Fruit fly (Drosophila melanogaster): ENCODE results near the gene CG32579.

The CG32579 gene

dm6 chrX:16279340-16279941, 43.6 kb upstream of the CG32579 start:
- TF ChIP-seq ovo (GFP tag; optimal IDR thresholded peaks at IDR 0.05), result no peak
- TF ChIP-seq pad (GFP tag; optimal IDR thresholded peaks at IDR 0.05), result peak; percentile 58
- TF ChIP-seq CG7045 (GFP tag; optimal IDR thresholded peaks at IDR 0.05), result peak; percentile 49
- peak; percentile 83 for TF ChIP-seq CG7101 (tag; optimal IDR thresholded peaks at IDR 0.05)
- peak; percentile 45 for TF ChIP-seq kay (GFP tag; ENCODE audit: borderline replicate concordance)
- peak; percentile 67 for TF ChIP-seq CG14711 (tag; optimal IDR thresholded peaks at IDR 0.05)
- TF ChIP-seq CG12768 (GFP tag; optimal IDR thresholded peaks at IDR 0.05), result peak; percentile 81
- TF ChIP-seq bab1 (GFP tag; optimal IDR thresholded peaks at IDR 0.05), result peak; percentile 32
- peak; percentile 12 for TF ChIP-seq CG5204 (GFP tag; optimal IDR thresholded peaks at IDR 0.05)
- no peak for TF ChIP-seq cic (GFP tag; optimal IDR thresholded peaks at IDR 0.05)
- TF ChIP-seq tj (GFP tag; optimal IDR thresholded peaks at IDR 0.05), result no peak
- TF ChIP-seq toe (GFP tag; optimal IDR thresholded peaks at IDR 0.05), result peak; percentile 74
- peak; percentile 11 for TF ChIP-seq CG1620 (GFP tag; optimal IDR thresholded peaks at IDR 0.05)
- no peak for TF ChIP-seq cnc (optimal IDR thresholded peaks at IDR 0.05)
- no peak for TF ChIP-seq Clk (GFP tag; optimal IDR thresholded peaks at IDR 0.05)
- TF ChIP-seq Mnt (GFP tag; optimal IDR thresholded peaks at IDR 0.05), result no peak
- TF ChIP-seq CG11617 (GFP tag; optimal IDR thresholded peaks at IDR 0.05), result no peak
- TF ChIP-seq Hr96 (GFP tag; optimal IDR thresholded peaks at IDR 0.05), result no peak
- peak; percentile 63 for TF ChIP-seq CG33017 (tag; optimal IDR thresholded peaks at IDR 0.05)
- peak; percentile 50 for TF ChIP-seq Crg-1 (GFP tag; optimal IDR thresholded peaks at IDR 0.05)

- TF ChIP-seq kay (GFP tag; ENCODE audit: borderline replicate concordance) (peak; percentile 63), CG33017 (tag; optimal IDR thresholded peaks at IDR 0.05) (no peak), CG14711 (tag; optimal IDR thresholded peaks at IDR 0.05) (no peak)
Observed at dm6 chrX:16281305-16281704, 41.8 kb upstream of the CG32579 start.

DNA sequence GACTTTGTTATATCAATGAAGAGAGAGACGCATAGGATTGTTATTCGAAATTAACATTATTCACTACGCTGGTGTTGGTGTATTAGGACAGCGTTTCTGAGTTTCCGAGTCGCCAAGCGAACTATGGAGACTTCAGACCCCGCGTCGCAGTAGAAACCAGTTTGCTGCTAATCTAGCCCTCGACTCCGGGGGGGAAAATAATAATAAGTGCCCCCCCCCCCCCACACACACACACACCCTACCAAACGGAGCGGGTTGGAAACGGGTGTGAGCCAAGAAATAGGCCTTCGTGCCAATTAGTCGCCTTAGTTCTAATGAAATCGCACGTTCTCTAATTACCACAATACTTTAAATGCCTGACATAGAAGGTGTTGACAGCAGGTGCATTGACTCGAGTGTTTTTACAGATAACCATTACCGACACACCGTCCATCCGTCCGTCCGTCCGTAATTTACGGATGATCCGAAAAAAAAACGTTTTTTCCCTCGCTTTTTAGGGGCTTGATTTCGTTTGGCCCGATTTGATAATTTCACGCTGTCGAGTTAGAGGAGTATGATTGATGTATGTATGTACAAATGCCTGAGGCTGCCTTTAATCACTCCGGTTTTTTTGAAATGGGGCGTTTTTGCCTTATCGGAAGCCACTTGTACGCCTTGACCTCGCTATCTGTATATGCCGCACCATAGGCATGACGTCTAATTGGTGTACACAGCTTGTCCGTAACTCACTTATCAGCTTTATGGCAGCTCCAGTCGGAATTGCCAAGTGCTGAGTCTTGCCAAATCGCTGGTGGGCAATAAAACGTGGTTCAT, 41.2 kb upstream of the CG32579 start:
- TF ChIP-seq cnc (optimal IDR thresholded peaks at IDR 0.05), result no peak
- TF ChIP-seq toe (GFP tag; optimal IDR thresholded peaks at IDR 0.05), result no peak
- peak; percentile 7 for TF ChIP-seq kay (GFP tag; ENCODE audit: borderline replicate concordance)
- peak; percentile 61 for TF ChIP-seq Mnt (GFP tag; optimal IDR thresholded peaks at IDR 0.05)
- TF ChIP-seq ovo (GFP tag; optimal IDR thresholded peaks at IDR 0.05), result peak; percentile 25
- TF ChIP-seq CG7045 (GFP tag; optimal IDR thresholded peaks at IDR 0.05), result no peak
- peak; percentile 34 for TF ChIP-seq tj (GFP tag; optimal IDR thresholded peaks at IDR 0.05)

DNA sequence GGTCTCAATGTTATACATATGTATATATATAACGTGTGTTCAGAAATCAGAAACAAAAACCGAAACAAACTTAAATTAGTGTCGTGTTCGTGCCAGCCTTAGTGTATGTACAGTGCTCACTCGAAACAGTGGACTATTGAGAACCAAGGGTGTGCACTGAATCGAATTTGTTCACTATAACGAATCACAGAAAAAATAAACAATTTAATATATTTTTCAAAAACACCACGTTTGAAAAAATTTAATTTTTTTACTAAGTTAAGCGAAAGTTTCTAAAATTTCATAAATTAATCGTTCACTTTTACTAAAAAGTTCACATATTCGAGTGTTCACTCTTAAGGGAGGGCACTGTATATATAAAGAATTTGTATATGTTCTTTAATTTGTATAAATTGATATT, 37.9 kb upstream of the CG32579 start:
- no peak for TF ChIP-seq Clk (GFP tag; optimal IDR thresholded peaks at IDR 0.05)
- no peak for TF ChIP-seq tj (GFP tag; optimal IDR thresholded peaks at IDR 0.05)
- TF ChIP-seq ovo (GFP tag; optimal IDR thresholded peaks at IDR 0.05), result no peak
- TF ChIP-seq CG11617 (GFP tag; optimal IDR thresholded peaks at IDR 0.05), result peak; percentile 32
- TF ChIP-seq CG33017 (tag; optimal IDR thresholded peaks at IDR 0.05), result peak; percentile 41
- no peak for TF ChIP-seq cnc (optimal IDR thresholded peaks at IDR 0.05)
- TF ChIP-seq Mnt (GFP tag; optimal IDR thresholded peaks at IDR 0.05), result no peak
- no peak for TF ChIP-seq CG12768 (GFP tag; optimal IDR thresholded peaks at IDR 0.05)
- TF ChIP-seq Hr96 (GFP tag; optimal IDR thresholded peaks at IDR 0.05), result no peak
- TF ChIP-seq Crg-1 (GFP tag; optimal IDR thresholded peaks at IDR 0.05), result no peak
- TF ChIP-seq CG7045 (GFP tag; optimal IDR thresholded peaks at IDR 0.05), result no peak
- no peak for TF ChIP-seq toe (GFP tag; optimal IDR thresholded peaks at IDR 0.05)
- no peak for TF ChIP-seq CG5204 (GFP tag; optimal IDR thresholded peaks at IDR 0.05)
- peak; percentile 57 for TF ChIP-seq CG7101 (tag; optimal IDR thresholded peaks at IDR 0.05)
- no peak for TF ChIP-seq kay (GFP tag; ENCODE audit: borderline replicate concordance)
- TF ChIP-seq pad (GFP tag; optimal IDR thresholded peaks at IDR 0.05), result peak; percentile 13
- no peak for TF ChIP-seq CG1620 (GFP tag; optimal IDR thresholded peaks at IDR 0.05)
- TF ChIP-seq cic (GFP tag; optimal IDR thresholded peaks at IDR 0.05), result no peak
- TF ChIP-seq bab1 (GFP tag; optimal IDR thresholded peaks at IDR 0.05), result peak; percentile 14
- TF ChIP-seq CG14711 (tag; optimal IDR thresholded peaks at IDR 0.05), result peak; percentile 36

- TF ChIP-seq Hr96 (GFP tag; optimal IDR thresholded peaks at IDR 0.05) (no peak), Mnt (GFP tag; optimal IDR thresholded peaks at IDR 0.05) (peak; percentile 57), cic (GFP tag; optimal IDR thresholded peaks at IDR 0.05) (peak; percentile 25), ovo (GFP tag; optimal IDR thresholded peaks at IDR 0.05) (no peak), CG7101 (tag; optimal IDR thresholded peaks at IDR 0.05) (peak; percentile 65), Clk (GFP tag; optimal IDR thresholded peaks at IDR 0.05) (no peak), CG11617 (GFP tag; optimal IDR thresholded peaks at IDR 0.05) (peak; percentile 24), bab1 (GFP tag; optimal IDR thresholded peaks at IDR 0.05) (peak; percentile 66), CG1620 (GFP tag; optimal IDR thresholded peaks at IDR 0.05) (peak; percentile 53), toe (GFP tag; optimal IDR thresholded peaks at IDR 0.05) (peak; percentile 20), pad (GFP tag; optimal IDR thresholded peaks at IDR 0.05) (peak; percentile 47), Crg-1 (GFP tag; optimal IDR thresholded peaks at IDR 0.05) (peak; percentile 9), CG33017 (tag; optimal IDR thresholded peaks at IDR 0.05) (peak; percentile 47), CG14711 (tag; optimal IDR thresholded peaks at IDR 0.05) (peak; percentile 52), cnc (optimal IDR thresholded peaks at IDR 0.05) (no peak)
Observed at dm6 chrX:16286083-16286666, 36.9 kb upstream of the CG32579 start, which contains the start of gene UQCR-14. Gene UQCR-14 (plus strand): TSS chrX:16286288.
